Worm (Caenorhabditis elegans): ENCODE results near the gene srbc-3.

srbc-3 gene

ce11 chrV:3269407-3269806 is 38.9 kb upstream of the srbc-3 start, which contains the start of gene T28A11.19:
TSS of gene T28A11.19 (minus strand) at chrV:3269514.
- TF ChIP-seq elt-2 (tag; optimal IDR thresholded peaks at IDR 0.05) (no peak), unc-62 (GFP tag; optimal IDR thresholded peaks at IDR 0.05) (no peak), fkh-2 (tag; optimal IDR thresholded peaks at IDR 0.05) (no peak), egl-27 (tag; optimal IDR thresholded peaks at IDR 0.05) (no peak)

DNA sequence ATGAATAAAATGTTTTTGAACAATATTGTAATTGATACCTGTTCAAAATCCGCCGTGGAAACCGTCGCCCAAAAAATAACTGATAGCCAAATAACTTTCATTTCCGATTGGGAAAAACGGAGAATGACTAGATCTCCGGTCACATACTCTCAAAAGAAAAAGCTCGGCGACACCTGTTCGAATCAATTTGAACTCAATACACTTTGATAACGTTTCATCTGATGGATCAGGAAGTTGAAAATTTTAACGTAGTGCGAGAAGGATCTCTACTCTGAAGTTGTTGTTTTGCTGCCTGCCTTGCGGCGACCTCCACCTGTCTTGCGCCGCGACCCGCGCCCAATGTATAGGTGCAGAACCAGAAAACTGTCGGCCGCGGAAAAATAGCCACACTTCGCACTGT is 35.1 kb upstream of the srbc-3 start, which contains the start of gene T28A11.20:
T28A11.20 (minus strand) TSS at position 101 of the 400 bp plus-strand sequence.
- TF ChIP-seq daf-12 (tag; optimal IDR thresholded peaks at IDR 0.05) (no peak), nhr-23 (tag; optimal IDR thresholded peaks at IDR 0.05) (no peak), nhr-77 (tag; optimal IDR thresholded peaks at IDR 0.05) (no peak), nhr-67 (tag; optimal IDR thresholded peaks at IDR 0.05) (no peak), nhr-11 (tag; optimal IDR thresholded peaks at IDR 0.05) (no peak), ceh-9 (tag; optimal IDR thresholded peaks at IDR 0.05) (no peak), ama-1 (optimal IDR thresholded peaks at IDR 0.05) (no peak), snpc-4 (tag; optimal IDR thresholded peaks at IDR 0.05) (no peak), ceh-28 (tag; optimal IDR thresholded peaks at IDR 0.05) (no peak), pha-4 (tag; optimal IDR thresholded peaks at IDR 0.05) (no peak), nhr-43 (tag; optimal IDR thresholded peaks at IDR 0.05; ENCODE audit: poor library complexity, severe bottlenecking) (no peak), fkh-10 (GFP tag; optimal IDR thresholded peaks at IDR 0.05) (no peak), egl-5 (tag; optimal IDR thresholded peaks at IDR 0.05) (no peak), fos-1 (tag; optimal IDR thresholded peaks at IDR 0.05) (no peak), elt-2 (tag; optimal IDR thresholded peaks at IDR 0.05) (no peak), nhr-25 (tag; optimal IDR thresholded peaks at IDR 0.05) (no peak), ZK546.5 (tag; optimal IDR thresholded peaks at IDR 0.05) (no peak), skn-1 (tag; optimal IDR thresholded peaks at IDR 0.05) (no peak), egl-27 (tag; optimal IDR thresholded peaks at IDR 0.05) (no peak), ztf-11 (tag; optimal IDR thresholded peaks at IDR 0.05) (no peak)

- no peak for TF ChIP-seq egl-27 (tag; optimal IDR thresholded peaks at IDR 0.05)
- TF ChIP-seq fkh-2 (tag; optimal IDR thresholded peaks at IDR 0.05) = no peak
- TF ChIP-seq aly-2 (tag; optimal IDR thresholded peaks at IDR 0.05) = no peak
- no peak for TF ChIP-seq R02D3.7 (tag; optimal IDR thresholded peaks at IDR 0.05)
- no peak for TF ChIP-seq mdl-1 (tag; optimal IDR thresholded peaks at IDR 0.05)
- TF ChIP-seq fkh-10 (GFP tag; optimal IDR thresholded peaks at IDR 0.05) = no peak
- TF ChIP-seq hmg-11 (tag; optimal IDR thresholded peaks at IDR 0.05) = no peak
- no peak for TF ChIP-seq nhr-77 (tag; optimal IDR thresholded peaks at IDR 0.05)
- TF ChIP-seq nhr-11 (tag; optimal IDR thresholded peaks at IDR 0.05) = no peak
These were observed 34.6 kb upstream of the srbc-3 start, which contains the start of gene T28A11.4 for ce11 chrV:3273577-3274100. TSS of gene T28A11.4 (plus strand) at chrV:3274050.

DNA sequence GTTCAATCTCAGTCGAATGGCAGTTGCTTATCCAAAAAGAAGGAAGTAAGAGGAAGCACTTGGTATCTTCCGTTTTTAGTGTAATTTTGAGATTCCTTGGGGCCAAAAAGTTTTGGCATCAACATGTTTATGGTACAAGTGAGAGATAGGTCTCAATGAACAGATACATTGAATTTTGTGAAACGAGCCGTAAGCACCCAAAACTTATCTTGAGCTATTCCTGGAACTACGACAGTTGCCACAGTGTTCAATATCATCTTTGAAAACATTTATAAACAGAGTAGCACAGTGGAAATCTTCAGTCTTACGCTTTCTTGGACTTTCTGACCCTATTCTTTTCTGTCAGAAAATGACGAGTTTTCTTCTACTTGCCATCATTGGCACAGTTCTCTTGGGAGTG is 33.2 kb upstream of the srbc-3 start, which contains the start of gene T28A11.3:
T28A11.3 (plus strand) TSS at position 301 of the 400 bp plus-strand sequence.
- TF ChIP-seq lin-39 (tag; optimal IDR thresholded peaks at IDR 0.05) (no peak), daf-12 (tag; optimal IDR thresholded peaks at IDR 0.05) (no peak), skn-1 (tag; optimal IDR thresholded peaks at IDR 0.05) (no peak), mdl-1 (tag; optimal IDR thresholded peaks at IDR 0.05) (no peak), ZK546.5 (tag; optimal IDR thresholded peaks at IDR 0.05) (no peak), zag-1 (tag; optimal IDR thresholded peaks at IDR 0.05) (no peak), nhr-76 (tag; optimal IDR thresholded peaks at IDR 0.05) (no peak), unc-39 (tag; optimal IDR thresholded peaks at IDR 0.05) (no peak), egl-27 (tag; optimal IDR thresholded peaks at IDR 0.05) (no peak), nhr-67 (tag; optimal IDR thresholded peaks at IDR 0.05) (no peak)

DNA sequence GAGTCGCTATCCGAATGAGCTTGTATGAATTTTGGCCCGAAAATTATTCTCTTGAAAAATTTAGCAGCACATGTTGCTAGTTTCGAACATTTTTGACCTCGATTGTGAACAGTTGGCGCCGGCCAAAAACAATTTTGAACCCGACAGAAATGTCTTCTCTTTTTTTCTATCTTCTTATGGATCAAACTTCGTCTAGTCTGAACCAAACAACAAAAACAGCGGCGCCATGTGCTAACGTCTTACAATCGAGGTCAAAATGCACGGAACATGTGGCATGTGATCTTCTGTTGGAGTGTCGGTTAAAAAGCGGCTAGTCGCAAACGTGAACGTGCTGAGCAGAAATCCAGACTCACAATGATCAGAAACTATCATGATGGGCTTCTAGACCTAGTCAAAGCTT is 32.1 kb upstream of the srbc-3 start:
- TF ChIP-seq lin-39 (tag; optimal IDR thresholded peaks at IDR 0.05) (peak; percentile 32), egl-5 (tag; optimal IDR thresholded peaks at IDR 0.05) (peak; percentile 26), elt-3 (tag; optimal IDR thresholded peaks at IDR 0.05) (no peak)

DNA sequence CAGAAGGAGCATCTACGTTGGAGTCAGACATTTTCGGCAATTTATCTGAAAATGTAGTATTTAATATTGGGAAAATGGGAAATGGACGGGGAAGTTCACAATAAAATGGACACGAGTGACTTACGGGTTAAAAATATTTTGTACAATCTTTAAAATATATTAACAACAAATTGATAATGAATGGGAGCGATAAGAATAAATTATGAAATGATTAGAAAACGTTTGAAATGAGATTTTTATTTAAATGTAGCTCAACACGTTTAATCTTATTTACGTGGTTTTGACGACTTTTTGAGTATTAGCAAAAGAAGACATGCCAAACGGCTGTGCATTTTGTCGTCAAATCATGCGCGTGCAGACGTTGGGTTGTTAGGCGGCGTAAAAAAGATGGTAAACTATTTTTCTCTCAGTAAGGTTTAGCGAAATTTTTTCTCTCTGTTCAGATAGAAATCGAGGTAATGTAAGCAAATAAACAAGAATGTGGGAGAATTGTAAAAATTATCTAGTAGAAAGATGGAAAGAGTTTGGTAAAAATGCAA is 30.1 kb upstream of the srbc-3 start, which contains the start of gene fbxa-64:
fbxa-64 (minus strand) TSS at position 51 of the 539 bp plus-strand sequence.
- peak; percentile 29 for TF ChIP-seq hmg-11 (tag; optimal IDR thresholded peaks at IDR 0.05)
- no peak for TF ChIP-seq eor-1 (tag; optimal IDR thresholded peaks at IDR 0.05)

Measured in whole organism, L3 larva.